Worm (Caenorhabditis elegans): ENCODE measurements around the gene slrp-1.

slrp-1 gene

ce11 chrV:13580696-13581095 lies 15.0 kb downstream of the slrp-1 start, which contains the start of gene C50B8.5:
Gene C50B8.5, plus strand, starts transcription at chrV:13580968.
- TF ChIP-seq pqm-1 (tag; optimal IDR thresholded peaks at IDR 0.05) (peak; percentile 72), elt-2 (tag; optimal IDR thresholded peaks at IDR 0.05) (peak; percentile 56), unc-62 (GFP tag; optimal IDR thresholded peaks at IDR 0.05) (no peak), pha-4 (tag; optimal IDR thresholded peaks at IDR 0.05) (peak; percentile 67), ztf-11 (tag; optimal IDR thresholded peaks at IDR 0.05) (no peak)

ce11 chrV:13584484-13584883 lies 18.8 kb downstream of the slrp-1 start, which contains the start of gene F53F4.1:
Gene F53F4.1, plus strand, starts transcription at chrV:13584784.
- TF ChIP-seq ztf-11 (tag; optimal IDR thresholded peaks at IDR 0.05) (no peak), lin-39 (tag; optimal IDR thresholded peaks at IDR 0.05) (no peak), daf-12 (tag; optimal IDR thresholded peaks at IDR 0.05) (no peak), elt-2 (tag; optimal IDR thresholded peaks at IDR 0.05) (no peak), nhr-11 (tag; optimal IDR thresholded peaks at IDR 0.05) (no peak), pha-4 (tag; optimal IDR thresholded peaks at IDR 0.05) (no peak), sea-2 (GFP tag; optimal IDR thresholded peaks at IDR 0.05) (no peak), lsy-12 (tag; optimal IDR thresholded peaks at IDR 0.05) (no peak), fkh-10 (GFP tag; optimal IDR thresholded peaks at IDR 0.05) (no peak), ZK546.5 (tag; optimal IDR thresholded peaks at IDR 0.05) (no peak), ceh-9 (tag; optimal IDR thresholded peaks at IDR 0.05) (no peak), nhr-237 (tag; optimal IDR thresholded peaks at IDR 0.05) (no peak), nhr-67 (tag; optimal IDR thresholded peaks at IDR 0.05) (no peak), hmg-11 (tag; optimal IDR thresholded peaks at IDR 0.05) (no peak), nfya-1 (tag; optimal IDR thresholded peaks at IDR 0.05; ENCODE audit: insufficient read depth) (no peak), fkh-2 (tag; optimal IDR thresholded peaks at IDR 0.05) (no peak), mml-1 (tag; optimal IDR thresholded peaks at IDR 0.05) (no peak), elt-1 (tag; optimal IDR thresholded peaks at IDR 0.05) (no peak)

- TF ChIP-seq lin-39 (tag; optimal IDR thresholded peaks at IDR 0.05), result no peak
- TF ChIP-seq hmg-11 (tag; optimal IDR thresholded peaks at IDR 0.05), result no peak
- TF ChIP-seq nhr-237 (tag; optimal IDR thresholded peaks at IDR 0.05), result no peak
- no peak for TF ChIP-seq unc-62 (GFP tag; optimal IDR thresholded peaks at IDR 0.05)
- TF ChIP-seq nhr-11 (tag; optimal IDR thresholded peaks at IDR 0.05), result no peak
- no peak for TF ChIP-seq ceh-16 (tag; optimal IDR thresholded peaks at IDR 0.05)
- TF ChIP-seq daf-12 (tag; optimal IDR thresholded peaks at IDR 0.05), result no peak
- TF ChIP-seq mdl-1 (tag; optimal IDR thresholded peaks at IDR 0.05), result no peak
- no peak for TF ChIP-seq fkh-10 (GFP tag; optimal IDR thresholded peaks at IDR 0.05)
- no peak for TF ChIP-seq nhr-77 (tag; optimal IDR thresholded peaks at IDR 0.05)
- TF ChIP-seq zag-1 (tag; optimal IDR thresholded peaks at IDR 0.05), result no peak
Measured at ce11 chrV:13587902-13588301, 22.2 kb downstream of the slrp-1 start, which contains the start of gene F53F4.17. Gene F53F4.17, plus strand, starts transcription at chrV:13588202.

- TF ChIP-seq egl-27 (tag; optimal IDR thresholded peaks at IDR 0.05) (no peak), ztf-11 (tag; optimal IDR thresholded peaks at IDR 0.05) (no peak), nhr-12 (tag; optimal IDR thresholded peaks at IDR 0.05) (no peak), mdl-1 (tag; optimal IDR thresholded peaks at IDR 0.05) (no peak), nhr-25 (tag; optimal IDR thresholded peaks at IDR 0.05) (no peak), zag-1 (tag; optimal IDR thresholded peaks at IDR 0.05) (no peak), nhr-43 (tag; optimal IDR thresholded peaks at IDR 0.05; ENCODE audit: poor library complexity, severe bottlenecking) (no peak), nhr-76 (tag; optimal IDR thresholded peaks at IDR 0.05) (no peak), R02D3.7 (tag; optimal IDR thresholded peaks at IDR 0.05) (no peak), eor-1 (tag; optimal IDR thresholded peaks at IDR 0.05) (no peak), ceh-9 (tag; optimal IDR thresholded peaks at IDR 0.05) (no peak), fkh-10 (GFP tag; optimal IDR thresholded peaks at IDR 0.05) (no peak), sea-2 (GFP tag; optimal IDR thresholded peaks at IDR 0.05) (no peak), elt-3 (tag; optimal IDR thresholded peaks at IDR 0.05) (no peak), ceh-28 (tag; optimal IDR thresholded peaks at IDR 0.05) (no peak), aly-2 (tag; optimal IDR thresholded peaks at IDR 0.05) (no peak), lin-15B (tag; optimal IDR thresholded peaks at IDR 0.05) (no peak), lsy-12 (tag; optimal IDR thresholded peaks at IDR 0.05) (no peak), nfya-1 (tag; optimal IDR thresholded peaks at IDR 0.05; ENCODE audit: insufficient read depth) (no peak)
Measured at ce11 chrV:13589494-13590176, 24.0 kb downstream of the slrp-1 start, which contains the start of the genes F53F4.2 and F53F4.18. Gene F53F4.2, minus strand, starts transcription at chrV:13589594. Gene F53F4.18, plus strand, starts transcription at chrV:13590126.

Data from whole organism, L3 larva.